Worm (Caenorhabditis elegans) whole organism, L3 larva: ENCODE results near the gene C05C10.2.

ENCODE experiments used
- ZK546.5 ChIP-seq: sonication (generic microtip); optimal IDR thresholded peaks from 2 replicates; lab custom pipeline; 2017; ENCODE audit warnings: missing biosample characterization, missing genetic modification characterization
- ceh-28 ChIP-seq: fragments of 150-350 bp; optimal IDR thresholded peaks from 2 replicates; lab custom pipeline; 2014; ENCODE audit warnings: missing biosample characterization, missing genetic modification reagents, missing genetic modification characterization
- ceh-82 ChIP-seq: fragments of 150-350 bp; optimal IDR thresholded peaks from 2 replicates; lab custom pipeline; 2014; ENCODE audit warnings: missing biosample characterization, missing genetic modification characterization
- ceh-9 ChIP-seq: sonication (generic microtip); optimal IDR thresholded peaks from 2 replicates; lab custom pipeline; 2018; ENCODE audit warnings: missing biosample characterization, missing genetic modification characterization
- egl-27 ChIP-seq: sonication (generic microtip); optimal IDR thresholded peaks from 4 replicates; lab custom pipeline; 2017; ENCODE audit warnings: missing biosample characterization, missing genetic modification reagents, missing genetic modification characterization
- egl-5 ChIP-seq: fragments of 150-350 bp; optimal IDR thresholded peaks from 2 replicates; lab custom pipeline; 2017; ENCODE audit warnings: missing biosample characterization, missing genetic modification reagents, missing genetic modification characterization, inconsistent platforms
- elt-1 ChIP-seq: fragments of 150-350 bp; optimal IDR thresholded peaks from 2 replicates; lab custom pipeline; 2014; ENCODE audit warnings: missing biosample characterization, missing genetic modification characterization
- elt-2 ChIP-seq: sonication (generic microtip); optimal IDR thresholded peaks from 2 replicates; lab custom pipeline; 2016; ENCODE audit warnings: missing genetic modification reagents, mild to moderate bottlenecking, missing genetic modification characterization, missing compliant biosample characterization
- eor-1 ChIP-seq, 2 experiments: fragments of 150-350 bp; optimal IDR thresholded peaks; 2 replicates each; lab custom pipeline; 2014 to 2018; ENCODE audit warnings: missing biosample characterization in 2 of 2, missing genetic modification characterization in 2 of 2
- fkh-10 ChIP-seq: sonication (generic microtip); optimal IDR thresholded peaks from 2 replicates; lab custom pipeline; 2017; ENCODE audit warnings: missing biosample characterization, missing genetic modification reagents, missing genetic modification characterization
- fkh-2 ChIP-seq: fragments of 150-350 bp; optimal IDR thresholded peaks from 2 replicates; lab custom pipeline; 2014; ENCODE audit warnings: missing biosample characterization, missing genetic modification reagents, missing genetic modification characterization
- fos-1 ChIP-seq: fragments of 150-350 bp; optimal IDR thresholded peaks from 2 replicates; lab custom pipeline; 2014; ENCODE audit warnings: missing biosample characterization, missing genetic modification characterization
- lin-39 ChIP-seq: fragments of 150-350 bp; optimal IDR thresholded peaks from 2 replicates; lab custom pipeline; 2018; ENCODE audit warnings: missing biosample characterization, missing genetic modification reagents, missing genetic modification characterization
- lsy-12 ChIP-seq: sonication (generic microtip); optimal IDR thresholded peaks from 2 replicates; lab custom pipeline; 2016; ENCODE audit warnings: mild to moderate bottlenecking, missing genetic modification characterization, missing compliant biosample characterization
- mdl-1 ChIP-seq: fragments of 150-350 bp; optimal IDR thresholded peaks from 2 replicates; lab custom pipeline; 2014; ENCODE audit warnings: missing biosample characterization, missing genetic modification characterization
- mml-1 ChIP-seq: fragments of 150-350 bp; sonication (generic microtip); optimal IDR thresholded peaks from 3 replicates; lab custom pipeline; 2014; ENCODE audit warnings: missing biosample characterization, missing genetic modification characterization
- nfya-1 ChIP-seq: sonication (generic microtip); optimal IDR thresholded peaks from 2 replicates; lab custom pipeline; 2017; ENCODE audit warnings: missing genetic modification characterization, mild to moderate bottlenecking, missing compliant biosample characterization, antibody characterized with exemption, moderate library complexity; ENCODE audit not compliant: insufficient read depth
- nhr-11 ChIP-seq: fragments of 150-350 bp; optimal IDR thresholded peaks from 2 replicates; lab custom pipeline; 2014; ENCODE audit warnings: missing biosample characterization, missing genetic modification characterization
- nhr-23 ChIP-seq: fragments of 150-350 bp; optimal IDR thresholded peaks from 2 replicates; lab custom pipeline; 2014; ENCODE audit warnings: missing biosample characterization, missing genetic modification reagents, missing genetic modification characterization
- nhr-237 ChIP-seq: fragments of 150-350 bp; optimal IDR thresholded peaks from 2 replicates; lab custom pipeline; 2014; ENCODE audit warnings: missing biosample characterization, missing genetic modification characterization
- nhr-25 ChIP-seq: sonication (generic microtip); optimal IDR thresholded peaks from 2 replicates; lab custom pipeline; 2017; ENCODE audit warnings: missing biosample characterization, missing genetic modification characterization
- nhr-28 ChIP-seq: fragments of 150-350 bp; optimal IDR thresholded peaks from 2 replicates; lab custom pipeline; 2014; ENCODE audit warnings: missing biosample characterization, missing genetic modification characterization
- nhr-43 ChIP-seq: sonication (generic microtip); optimal IDR thresholded peaks from 2 replicates; lab custom pipeline; 2016; ENCODE audit warnings: mild to moderate bottlenecking, missing genetic modification characterization, missing compliant biosample characterization; ENCODE audit not compliant: poor library complexity, severe bottlenecking
- nhr-67 ChIP-seq: fragments of 150-350 bp; optimal IDR thresholded peaks from 2 replicates; lab custom pipeline; 2014; ENCODE audit warnings: missing biosample characterization, missing genetic modification characterization
- nhr-77 ChIP-seq: fragments of 150-350 bp; optimal IDR thresholded peaks from 2 replicates; lab custom pipeline; 2014; ENCODE audit warnings: missing biosample characterization, missing genetic modification characterization
- pqm-1 ChIP-seq: fragments of 150-350 bp; optimal IDR thresholded peaks from 2 replicates; lab custom pipeline; 2017; ENCODE audit warnings: missing biosample characterization, missing genetic modification characterization, inconsistent platforms
- snpc-4 ChIP-seq: fragments of 150-350 bp; optimal IDR thresholded peaks from 2 replicates; lab custom pipeline; 2014; ENCODE audit warnings: missing biosample characterization, missing genetic modification characterization
- unc-39 ChIP-seq: sonication (generic microtip); optimal IDR thresholded peaks from 4 replicates; lab custom pipeline; 2017; ENCODE audit warnings: missing biosample characterization, missing genetic modification characterization
- unc-62 ChIP-seq: fragments of 150-350 bp; sonication (generic microtip); optimal IDR thresholded peaks from 4 replicates; lab custom pipeline; 2014; ENCODE audit warnings: missing biosample characterization, missing genetic modification reagents, missing genetic modification characterization
- zag-1 ChIP-seq: fragments of 150-350 bp; optimal IDR thresholded peaks from 2 replicates; lab custom pipeline; 2014; ENCODE audit warnings: missing biosample characterization, missing genetic modification characterization
- ztf-11 ChIP-seq: fragments of 150-350 bp; optimal IDR thresholded peaks from 2 replicates; lab custom pipeline; 2014; ENCODE audit warnings: missing biosample characterization, missing genetic modification characterization
- ztf-4 ChIP-seq: fragments of 150-350 bp; optimal IDR thresholded peaks from 2 replicates; lab custom pipeline; 2014; ENCODE audit warnings: missing biosample characterization, missing genetic modification characterization

Gene C05C10.2

ce11 chrII:9892409-9892808, 29.6 kb upstream of the C05C10.2 start, which contains the start of gene C08H9.16 (continued):
- TF ChIP-seq nhr-77 (tag; lab: Kevin White, UChicago), result peak; percentile 17
- peak; percentile 97 for TF ChIP-seq nfya-1 (tag; lab: Kevin White, UChicago)
- peak; percentile 14 for TF ChIP-seq lin-39 (tag; lab: Kevin White, UChicago)
- no peak for TF ChIP-seq eor-1 (tag; optimal IDR thresholded peaks at IDR 0.05; lab: Kevin White, UChicago)
- TF ChIP-seq snpc-4 (tag; lab: Kevin White, UChicago), result peak; percentile 69
- TF ChIP-seq egl-27 (tag; lab: Kevin White, UChicago), result no peak
- TF ChIP-seq nhr-67, result no peak
- TF ChIP-seq pqm-1 (tag; lab: Kevin White, UChicago), result no peak
- TF ChIP-seq fos-1 (tag; lab: Kevin White, UChicago), result no peak
- no peak for TF ChIP-seq nhr-237 (tag; lab: Kevin White, UChicago)
- TF ChIP-seq unc-39 (tag; lab: Kevin White, UChicago), result no peak
- TF ChIP-seq fkh-10, result no peak
- TF ChIP-seq elt-2, result peak; percentile 21
- TF ChIP-seq ztf-11 (tag; lab: Kevin White, UChicago), result no peak
- TF ChIP-seq egl-5 (tag; lab: Kevin White, UChicago), result peak; percentile 9
- no peak for TF ChIP-seq ceh-82 (tag; lab: Kevin White, UChicago)
- TF ChIP-seq fkh-2, result no peak
- TF ChIP-seq ceh-28, result peak; percentile 14

DNA sequence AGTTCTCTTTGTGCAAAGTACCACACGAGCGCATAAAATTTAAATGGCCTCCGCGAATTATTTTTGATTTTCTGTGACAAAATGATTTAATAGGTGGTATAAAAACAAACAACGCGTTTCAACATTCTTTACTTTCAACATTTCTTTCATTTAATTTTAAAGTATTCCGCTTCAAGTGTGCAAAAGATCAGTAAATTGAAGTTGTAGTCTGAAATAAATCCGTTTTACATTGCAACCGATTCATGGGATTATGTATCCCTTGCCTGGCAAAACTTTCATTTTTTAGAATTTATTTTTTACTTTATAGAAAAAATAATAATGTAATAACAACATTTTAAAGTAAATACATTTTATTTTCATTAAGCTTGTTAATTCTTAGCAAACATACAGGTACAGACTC, 27.6 kb upstream of the C05C10.2 start, which contains the start of gene F26C11.1:
TSS of gene F26C11.1 (plus strand) at position 301 of the 400 bp plus-strand sequence.
- TF ChIP-seq ZK546.5 (no peak), unc-39 (tag; lab: Kevin White, UChicago) (no peak), nhr-77 (tag; lab: Kevin White, UChicago) (no peak), ceh-9 (no peak), elt-1 (tag; lab: Kevin White, UChicago) (no peak), zag-1 (tag; lab: Kevin White, UChicago) (no peak), nhr-43 (tag; lab: Kevin White, UChicago) (no peak), nhr-11 (no peak), egl-27 (tag; lab: Kevin White, UChicago) (no peak), nhr-23 (tag; lab: Kevin White, UChicago) (no peak)

DNA sequence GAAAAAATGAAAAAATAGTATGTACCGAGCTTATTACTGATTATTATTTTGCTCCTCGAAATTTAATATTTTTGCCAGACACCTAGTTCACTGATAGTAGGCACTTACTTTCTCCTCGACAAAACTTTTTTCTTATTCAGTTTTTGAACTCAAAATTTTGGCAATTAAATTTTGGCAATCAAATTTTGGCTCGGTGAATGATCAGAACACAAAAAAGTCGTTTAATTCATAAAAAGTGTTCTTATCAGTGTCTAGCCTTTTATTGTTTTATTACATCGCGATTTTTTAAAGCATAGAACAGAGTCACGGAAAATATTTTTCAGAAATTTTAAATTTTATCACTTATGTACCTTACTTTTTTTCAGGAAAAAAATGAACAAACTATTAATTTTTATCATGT, 26.8 kb upstream of the C05C10.2 start:
- peak; percentile 58 for TF ChIP-seq pqm-1 (tag; lab: Kevin White, UChicago)
- TF ChIP-seq nhr-25 (tag; lab: Kevin White, UChicago), result no peak
- TF ChIP-seq ZK546.5, result no peak
- no peak for TF ChIP-seq nhr-43 (tag; lab: Kevin White, UChicago)
- TF ChIP-seq elt-2, result peak; percentile 72
- no peak for TF ChIP-seq lsy-12
- no peak for TF ChIP-seq nhr-77 (tag; lab: Kevin White, UChicago)
- TF ChIP-seq, all 47 proteins: peak for 2

- TF ChIP-seq nhr-25 (tag; lab: Kevin White, UChicago) (no peak), lin-39 (tag; lab: Kevin White, UChicago) (no peak), fos-1 (tag; lab: Kevin White, UChicago) (no peak), nhr-67 (no peak), mml-1 (no peak), ztf-4 (tag; lab: Kevin White, UChicago) (no peak)
Observed at ce11 chrII:9898744-9899143, 23.3 kb upstream of the C05C10.2 start.

DNA sequence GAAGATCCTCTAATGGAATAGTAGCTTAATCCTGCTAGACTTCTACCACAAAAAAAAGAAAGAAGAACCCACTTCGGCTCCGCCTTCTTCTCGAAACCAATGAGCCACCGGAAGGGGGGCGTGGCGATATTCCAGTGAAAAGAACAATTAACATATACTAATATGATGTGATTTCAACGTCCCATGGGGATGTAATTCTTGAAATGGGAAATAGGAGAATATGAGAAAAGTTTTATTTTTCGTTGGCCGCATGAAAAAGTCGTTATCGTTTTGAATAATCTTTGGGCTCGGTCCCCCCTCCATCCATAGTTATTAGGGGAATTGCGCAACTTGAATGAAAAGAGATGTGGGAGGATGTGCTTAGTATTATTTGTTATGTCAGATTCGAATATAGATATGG, 21.7 kb upstream of the C05C10.2 start, which contains the start of gene unc-4:
TSS of gene unc-4 (minus strand) at position 101 of the 400 bp plus-strand sequence.
- no peak for TF ChIP-seq fkh-10
- no peak for TF ChIP-seq mdl-1 (tag; lab: Kevin White, UChicago)
- TF ChIP-seq nhr-77 (tag; lab: Kevin White, UChicago), result no peak
- TF ChIP-seq ZK546.5, result no peak
- no peak for TF ChIP-seq nhr-43 (tag; lab: Kevin White, UChicago)
- peak; percentile 4 for TF ChIP-seq elt-1 (tag; lab: Kevin White, UChicago)
- no peak for TF ChIP-seq unc-62 (GFP tag; lab: Kevin White, UChicago)
- TF ChIP-seq nhr-28 (tag; lab: Kevin White, UChicago), result no peak
